Fruit fly (Drosophila melanogaster) whole organism, prepupa: ENCODE measurements around the gene Kdm3.

Experiments
- CG10631 ChIP-seq: fragments of 200-800 bp; sonication (Bioruptor generic); optimal IDR thresholded peaks from 2 replicates; lab custom pipeline; 2016; ENCODE audit warnings: missing biosample characterization, missing genetic modification characterization
- CG10669 ChIP-seq: fragments of 200-800 bp; sonication (Bioruptor generic); optimal IDR thresholded peaks from 3 replicates; lab custom pipeline; 2018; ENCODE audit warnings: missing biosample characterization, mild to moderate bottlenecking, missing genetic modification characterization, moderate library complexity
- CG11294 ChIP-seq: fragments of 200-800 bp; sonication (Bioruptor generic); IDR thresholded peaks from 2 replicates; pipeline ENCODE4 v1.3.6; 2022; ENCODE audit warnings: missing biosample characterization, missing genetic modification characterization
- CG11762 ChIP-seq: fragments of 200-800 bp; sonication (Bioruptor generic); optimal IDR thresholded peaks from 3 replicates; lab custom pipeline; 2016; ENCODE audit warnings: missing biosample characterization, missing genetic modification characterization; ENCODE audit not compliant: insufficient read depth
- CG15336 ChIP-seq: fragments of 200-800 bp; sonication (Bioruptor generic); IDR thresholded peaks from 2 replicates; pipeline ENCODE4 v1.3.6; 2022; ENCODE audit warnings: missing biosample characterization, missing genetic modification characterization
- CG1621 ChIP-seq: fragments of 200-800 bp; sonication (Bioruptor generic); optimal IDR thresholded peaks from 3 replicates; lab custom pipeline; 2018; ENCODE audit warnings: missing biosample characterization, mild to moderate bottlenecking, missing genetic modification characterization
- CG31627 ChIP-seq: fragments of 200-800 bp; sonication (Bioruptor generic); optimal IDR thresholded peaks from 3 replicates; lab custom pipeline; 2016; ENCODE audit warnings: missing biosample characterization, missing genetic modification characterization
- CG32006 ChIP-seq: fragments of 200-800 bp; sonication (Bioruptor generic); optimal IDR thresholded peaks from 3 replicates; lab custom pipeline; 2017; ENCODE audit warnings: missing biosample characterization, mild to moderate bottlenecking, missing genetic modification characterization
- CG34406 ChIP-seq: fragments of 200-800 bp; sonication (Bioruptor generic); optimal IDR thresholded peaks from 3 replicates; lab custom pipeline; 2016; ENCODE audit warnings: missing biosample characterization, missing genetic modification characterization
- CG3919 ChIP-seq: fragments of 200-800 bp; sonication (Bioruptor generic); optimal IDR thresholded peaks from 3 replicates; lab custom pipeline; 2016; ENCODE audit warnings: missing biosample characterization, missing genetic modification characterization
- CG6163 ChIP-seq: fragments of 200-800 bp; sonication (Bioruptor generic); IDR thresholded peaks from 3 replicates; pipeline ENCODE4 v1.3.6; 2022; ENCODE audit warnings: missing biosample characterization, missing genetic modification characterization
- CG6276 ChIP-seq: fragments of 200-800 bp; sonication (Bioruptor generic); optimal IDR thresholded peaks from 2 replicates; lab custom pipeline; 2017; ENCODE audit warnings: missing biosample characterization, mild to moderate bottlenecking, missing genetic modification characterization
- CG6792 ChIP-seq: fragments of 200-800 bp; sonication (Bioruptor generic); optimal IDR thresholded peaks from 3 replicates; lab custom pipeline; 2016; ENCODE audit warnings: missing biosample characterization, missing genetic modification characterization
- CG6808 ChIP-seq: fragments of 200-800 bp; sonication (Bioruptor generic); optimal IDR thresholded peaks from 3 replicates; lab custom pipeline; 2017; ENCODE audit warnings: missing biosample characterization, missing genetic modification characterization, mild to moderate bottlenecking, moderate library complexity, missing genetic modification reagents
- CG7368 ChIP-seq: fragments of 200-800 bp; sonication (Bioruptor generic); optimal IDR thresholded peaks from 3 replicates; lab custom pipeline; 2016; ENCODE audit warnings: missing biosample characterization, missing genetic modification characterization
- CG8119 ChIP-seq: fragments of 200-800 bp; sonication (Bioruptor generic); IDR thresholded peaks from 3 replicates; pipeline ENCODE4 v1.3.6; 2022; ENCODE audit warnings: missing biosample characterization, missing genetic modification characterization
- CG8319 ChIP-seq: fragments of 200-800 bp; sonication (Bioruptor generic); optimal IDR thresholded peaks from 3 replicates; lab custom pipeline; 2016; ENCODE audit warnings: missing biosample characterization, missing genetic modification characterization
- CG8632 ChIP-seq: fragments of 200-800 bp; sonication (Bioruptor generic); optimal IDR thresholded peaks from 3 replicates; lab custom pipeline; 2016; ENCODE audit warnings: missing biosample characterization, missing genetic modification characterization
- CG9139 ChIP-seq: fragments of 200-800 bp; sonication (Bioruptor generic); optimal IDR thresholded peaks from 3 replicates; lab custom pipeline; 2017; ENCODE audit warnings: missing biosample characterization, mild to moderate bottlenecking, missing genetic modification characterization
- Eip75B ChIP-seq: fragments of 200-800 bp; sonication (Bioruptor generic); optimal IDR thresholded peaks from 3 replicates; lab custom pipeline; 2016; ENCODE audit warnings: missing biosample characterization, missing genetic modification characterization
- Eip78C ChIP-seq: fragments of 200-800 bp; sonication (Bioruptor generic); peaks from one replicate; lab custom pipeline; 2016; ENCODE audit warnings: missing biosample characterization, missing genetic modification characterization
- Eip93F ChIP-seq: fragments of 200-800 bp; sonication (Bioruptor generic); optimal IDR thresholded peaks from 2 replicates; lab custom pipeline; 2016; ENCODE audit warnings: missing biosample characterization, mild to moderate bottlenecking, missing genetic modification characterization
- Ets21C ChIP-seq: fragments of 200-800 bp; sonication (Bioruptor generic); optimal IDR thresholded peaks from 3 replicates; lab custom pipeline; 2016; ENCODE audit warnings: missing biosample characterization, missing genetic modification characterization
- Gug ChIP-seq: fragments of 200-800 bp; sonication (Bioruptor generic); IDR thresholded peaks from 2 replicates; pipeline ENCODE4 v1.3.6; 2022; ENCODE audit warnings: missing biosample characterization, missing genetic modification characterization
- Hr38 ChIP-seq: sonication (Bioruptor generic); optimal IDR thresholded peaks from 2 replicates; lab custom pipeline; 2016; ENCODE audit warnings: missing biosample characterization, missing genetic modification characterization
- Hr39 ChIP-seq: fragments of 200-800 bp; sonication (Bioruptor generic); optimal IDR thresholded peaks from 2 replicates; lab custom pipeline; 2016; ENCODE audit warnings: missing biosample characterization, missing genetic modification characterization
- Hr4 ChIP-seq: fragments of 200-800 bp; sonication (Bioruptor generic); optimal IDR thresholded peaks from 3 replicates; lab custom pipeline; 2016; ENCODE audit warnings: missing biosample characterization, missing genetic modification characterization
- Lpt ChIP-seq: fragments of 200-800 bp; sonication (Bioruptor generic); optimal IDR thresholded peaks from 3 replicates; lab custom pipeline; 2016; ENCODE audit warnings: missing biosample characterization, missing genetic modification characterization
- OdsH ChIP-seq: fragments of 200-800 bp; sonication (Bioruptor generic); optimal IDR thresholded peaks from 3 replicates; lab custom pipeline; 2016; ENCODE audit warnings: missing biosample characterization, missing genetic modification characterization
- Smox ChIP-seq: fragments of 200-800 bp; sonication (Bioruptor generic); optimal IDR thresholded peaks from 3 replicates; lab custom pipeline; 2016; ENCODE audit warnings: missing biosample characterization, missing genetic modification characterization
- Sox102F ChIP-seq: fragments of 200-800 bp; sonication (Bioruptor generic); optimal IDR thresholded peaks from 2 replicates; lab custom pipeline; 2016; ENCODE audit warnings: missing biosample characterization, mild to moderate bottlenecking, missing genetic modification characterization
- Sox14 ChIP-seq: fragments of 200-800 bp; sonication (Bioruptor generic); optimal IDR thresholded peaks from 3 replicates; lab custom pipeline; 2016; ENCODE audit warnings: missing biosample characterization, missing genetic modification characterization
- acj6 ChIP-seq: fragments of 200-800 bp; sonication (Bioruptor generic); optimal IDR thresholded peaks from 3 replicates; lab custom pipeline; 2016; ENCODE audit warnings: missing biosample characterization, missing genetic modification characterization
- cyc ChIP-seq: fragments of 200-800 bp; sonication (Bioruptor generic); optimal IDR thresholded peaks from 3 replicates; lab custom pipeline; 2016; ENCODE audit warnings: missing biosample characterization, missing genetic modification characterization
- dac ChIP-seq: fragments of 200-800 bp; sonication (Bioruptor generic); optimal IDR thresholded peaks from 2 replicates; lab custom pipeline; 2017; ENCODE audit warnings: missing biosample characterization, mild to moderate bottlenecking, missing genetic modification characterization
- dsx ChIP-seq: fragments of 200-800 bp; optimal IDR thresholded peaks from 3 replicates; lab custom pipeline; 2019; ENCODE audit warnings: missing biosample characterization, mild to moderate bottlenecking, missing genetic modification characterization, moderate library complexity; ENCODE audit not compliant: poor library complexity, severe bottlenecking
- fd59A ChIP-seq: fragments of 200-800 bp; sonication (Bioruptor generic); optimal IDR thresholded peaks from 2 replicates; lab custom pipeline; 2017; ENCODE audit warnings: missing biosample characterization, mild to moderate bottlenecking, missing genetic modification characterization, missing genetic modification reagents
- fd85E ChIP-seq: fragments of 200-800 bp; sonication (Bioruptor generic); optimal IDR thresholded peaks from 3 replicates; lab custom pipeline; 2016; ENCODE audit warnings: missing biosample characterization, missing genetic modification characterization
- fkh ChIP-seq: fragments of 200-800 bp; sonication (Bioruptor generic); optimal IDR thresholded peaks from 3 replicates; lab custom pipeline; 2017; ENCODE audit warnings: missing biosample characterization, mild to moderate bottlenecking, missing genetic modification characterization, moderate library complexity
- lz ChIP-seq: fragments of 200-800 bp; sonication (Bioruptor generic); optimal IDR thresholded peaks from 3 replicates; lab custom pipeline; 2016; ENCODE audit warnings: missing biosample characterization, missing genetic modification characterization
- net ChIP-seq: fragments of 200-800 bp; sonication (Bioruptor generic); optimal IDR thresholded peaks from 3 replicates; lab custom pipeline; 2016; ENCODE audit warnings: missing biosample characterization, missing genetic modification characterization
- salr ChIP-seq, 2 experiments: fragments of 200-800 bp; sonication (Bioruptor generic); optimal IDR thresholded peaks; 3 replicates each; lab custom pipeline; 2016 to 2018; ENCODE audit warnings: missing biosample characterization in 2 of 2, missing genetic modification characterization in 2 of 2, mild to moderate bottlenecking in 1 of 2
- ss ChIP-seq, 2 experiments: fragments of 200-800 bp; sonication (Bioruptor generic); optimal IDR thresholded peaks; 2 replicates in 1 of 2; 3 replicates in 1 of 2; lab custom pipeline; 2017 to 2018; ENCODE audit warnings: mild to moderate bottlenecking in 2 of 2, missing biosample characterization in 2 of 2, missing genetic modification characterization in 2 of 2, moderate library complexity in 1 of 2
- svp ChIP-seq: fragments of 200-800 bp; sonication (Bioruptor generic); peaks from one replicate; lab custom pipeline; 2016; ENCODE audit warnings: missing biosample characterization, missing genetic modification characterization
- vri ChIP-seq: fragments of 200-800 bp; sonication (Bioruptor generic); optimal IDR thresholded peaks from 3 replicates; lab custom pipeline; 2016; ENCODE audit warnings: missing biosample characterization, mild to moderate bottlenecking, missing genetic modification characterization

The Kdm3 gene

DNA sequence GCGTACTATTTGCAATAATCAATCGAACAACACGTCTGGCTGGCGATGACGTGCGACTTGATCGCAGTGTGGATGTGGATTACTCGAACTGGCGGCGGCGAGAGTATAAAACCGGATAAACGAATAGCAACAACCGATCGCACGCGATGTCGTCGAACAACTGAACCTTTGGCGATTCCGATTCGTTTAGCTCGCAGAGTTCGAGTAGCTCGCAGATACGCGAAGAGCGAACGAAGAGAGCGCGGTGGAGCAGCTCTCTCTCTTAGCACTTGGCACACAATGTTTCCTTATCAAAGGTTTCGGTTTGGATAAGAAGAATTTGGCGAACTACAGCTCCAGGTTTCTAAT, 13.4 kb upstream of the Kdm3 start, which contains the start of gene RhoL (continued):
- TF ChIP-seq vri (GFP tag; lab: Kevin White, UChicago) (peak; percentile 83), net (GFP tag; lab: Kevin White, UChicago) (peak; percentile 59), CG1621 (tag; lab: Kevin White, UChicago) (peak; percentile 25), fd59A (no peak), dac (GFP tag; lab: Kevin White, UChicago) (no peak), Hr39 (GFP tag; lab: Kevin White, UChicago) (no peak), Ets21C (no peak), CG6276 (GFP tag; lab: Kevin White, UChicago) (no peak), CG8632 (no peak), Eip75B (peak; percentile 40), CG11762 (no peak), Eip93F (GFP tag; lab: Kevin White, UChicago) (peak; percentile 29), CG8319 (GFP tag; lab: Kevin White, UChicago) (no peak), CG6808 (no peak), svp (GFP tag; lab: Kevin White, UChicago) (no peak), Sox102F (GFP tag; lab: Kevin White, UChicago) (no peak), fd85E (no peak), salr (GFP tag; optimal IDR thresholded peaks at IDR 0.05; lab: Kevin White, UChicago) (no peak), CG7368 (GFP tag; lab: Kevin White, UChicago) (peak; percentile 6), CG10631 (no peak), acj6 (GFP tag; lab: Kevin White, UChicago) (no peak), CG6163 (GFP tag; lab: Robert Waterston, UW) (peak; percentile 70), CG32006 (GFP tag; lab: Kevin White, UChicago) (no peak), CG6792 (no peak)
- TF ChIP-seq, all 60 proteins: peak for 19

DNA sequence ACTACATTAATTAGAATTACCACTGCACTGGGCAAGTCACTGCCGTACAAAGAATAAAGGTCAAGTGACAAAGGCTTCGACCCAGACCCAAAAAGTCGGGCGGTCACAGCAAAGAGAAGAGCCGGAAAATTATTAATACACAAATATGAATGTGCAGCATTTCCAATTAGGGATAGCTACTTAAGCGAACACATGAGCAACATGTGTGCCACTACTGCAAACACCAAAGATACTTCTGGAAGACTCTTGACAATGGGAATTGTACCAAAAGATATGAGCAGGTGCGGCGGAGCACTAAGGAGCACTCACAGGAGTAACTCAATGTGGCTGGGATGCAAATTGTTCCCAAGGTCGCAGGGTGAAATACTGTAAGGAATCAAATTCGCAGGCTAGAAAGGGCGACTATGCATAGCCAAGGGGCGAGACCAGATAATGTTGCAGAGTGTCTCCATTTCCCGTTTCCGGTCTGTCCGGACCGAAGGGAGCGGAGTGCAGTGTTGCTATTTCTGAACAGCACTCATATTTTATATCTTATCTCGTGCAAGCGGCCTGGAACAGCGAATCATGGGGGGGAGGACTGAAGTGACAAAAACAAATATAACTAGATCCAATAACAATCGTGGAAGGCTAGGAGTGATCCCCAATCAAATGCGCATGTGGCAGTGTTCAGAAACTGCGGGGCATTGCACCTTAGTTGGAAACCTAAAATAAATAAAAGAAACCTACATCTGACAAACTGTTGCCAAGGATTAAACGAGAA, 12.3 kb upstream of the Kdm3 start:
- no peak for TF ChIP-seq cyc (GFP tag; lab: Kevin White, UChicago)
- TF ChIP-seq CG8119 (GFP tag; lab: Robert Waterston, UW) = 0 out of 3 replicates have a peak, but pooled peaks have one; percentile 16
- TF ChIP-seq CG31627 (GFP tag; lab: Kevin White, UChicago) = no peak
- TF ChIP-seq lz = no peak
- TF ChIP-seq Hr39 (GFP tag; lab: Kevin White, UChicago) = no peak
- no peak for TF ChIP-seq CG34406 (GFP tag; lab: Kevin White, UChicago)
- TF ChIP-seq Sox14 (GFP tag; lab: Kevin White, UChicago) = no peak
- no peak for TF ChIP-seq OdsH (GFP tag; lab: Kevin White, UChicago)
- TF ChIP-seq CG10631 = no peak
- TF ChIP-seq dsx (GFP tag; lab: Kevin White, UChicago) = peak; percentile 30
- no peak for TF ChIP-seq Ets21C
- no peak for TF ChIP-seq fd59A
- TF ChIP-seq Lpt (GFP tag; lab: Kevin White, UChicago) = no peak
- no peak for TF ChIP-seq CG15336 (GFP tag; lab: Robert Waterston, UW)
- TF ChIP-seq CG32006 (GFP tag; lab: Kevin White, UChicago) = no peak
- TF ChIP-seq ss (GFP tag; optimal IDR thresholded peaks at IDR 0.05; lab: Kevin White, UChicago) = peak in 1 of 2 experiments; percentile 8
- TF ChIP-seq CG10669 (GFP tag; lab: Kevin White, UChicago) = no peak
- TF ChIP-seq Hr38 = no peak
- TF ChIP-seq dac (GFP tag; lab: Kevin White, UChicago) = no peak
- TF ChIP-seq CG3919 (GFP tag; lab: Kevin White, UChicago) = no peak
- TF ChIP-seq Eip78C = peak; percentile 61
- no peak for TF ChIP-seq CG6792
- TF ChIP-seq fd85E = no peak
- TF ChIP-seq fkh (GFP tag; lab: Kevin White, UChicago) = no peak
- TF ChIP-seq CG8632 = no peak
- TF ChIP-seq Smox = no peak
- TF ChIP-seq CG6163 (GFP tag; lab: Robert Waterston, UW) = peak; percentile 17; the same call in 1 of the 3 replicates
- TF ChIP-seq Gug (GFP tag; lab: Robert Waterston, UW) = no peak
- TF ChIP-seq net (GFP tag; lab: Kevin White, UChicago) = no peak
- TF ChIP-seq Hr4 = no peak
- no peak for TF ChIP-seq CG11294 (GFP tag; lab: Robert Waterston, UW)
- no peak for TF ChIP-seq CG9139 (GFP tag; lab: Kevin White, UChicago)
- TF ChIP-seq Eip93F (GFP tag; lab: Kevin White, UChicago) = no peak
- no peak for TF ChIP-seq acj6 (GFP tag; lab: Kevin White, UChicago)
